Fruit fly (Drosophila melanogaster) whole organism, wandering third instar larva: ENCODE data around the gene ranshi.

Source experiments
- Myc ChIP-seq: fragments of >200 bp; optimal IDR thresholded peaks from 2 replicates; lab custom pipeline; 2017
- usp ChIP-seq: fragments of >200 bp; optimal IDR thresholded peaks from 2 replicates; lab custom pipeline; 2017; ENCODE audit warnings: missing biosample characterization, missing genetic modification characterization

DNA sequence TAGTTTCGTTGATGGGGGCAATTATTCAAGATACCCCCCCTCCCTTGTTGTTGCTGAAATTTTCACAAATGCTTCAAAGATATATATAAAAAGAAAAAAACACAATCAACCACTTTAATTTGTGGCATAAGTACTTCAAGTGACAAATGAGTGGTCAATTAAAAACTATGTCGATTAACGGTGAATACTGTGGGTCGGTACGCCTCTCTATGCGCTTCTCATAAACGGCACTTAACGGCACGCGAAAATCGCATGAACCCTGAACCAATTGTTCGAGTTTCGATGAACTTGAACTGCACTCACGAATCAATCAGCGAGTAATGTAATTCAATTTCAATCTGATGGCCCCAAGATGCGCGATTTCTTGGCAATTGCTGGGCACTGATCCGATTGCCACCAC lies 10.6 kb upstream of the ranshi start:
- TF ChIP-seq usp (GFP tag; lab: Kevin White, UChicago) = no peak
- TF ChIP-seq Myc (lab: Kevin White, UChicago) = no peak
